Worm (Caenorhabditis elegans): ENCODE measurements around the gene srh-113.

- TF ChIP-seq ama-1 (optimal IDR thresholded peaks at IDR 0.05) (no peak), F13C5.2 (tag; optimal IDR thresholded peaks at IDR 0.05) (no peak), scrt-1 (GFP tag; IDR thresholded peaks at IDR 0.05) (no peak), B0310.2 (tag; optimal IDR thresholded peaks at IDR 0.05) (no peak), ceh-36 (tag; optimal IDR thresholded peaks at IDR 0.05) (no peak), flt-1 (GFP tag; IDR thresholded peaks at IDR 0.05) (no peak)
These were observed 26.0 kb downstream of the srh-113 start, which contains the start of gene T19C9.8 for ce11 chrV:17238799-17239198.

All from whole organism, early embryonic.